Worm (Caenorhabditis elegans) whole organism, young adult: ENCODE results near the gene Y38C1AA.1.

Experiments used
- ama-1 ChIP-seq, 3 experiments: fragments of 150-350 bp in 1 of 3; sonication (generic microtip) in 2 of 3; optimal IDR thresholded peaks; 2 replicates each; lab custom pipeline; 2014 to 2018; ENCODE audit warnings: missing biosample characterization in 2 of 3, missing genetic modification characterization in 2 of 3, missing genetic modification reagents in 2 of 3
- attf-5 ChIP-seq: fragments of 200-800 bp; sonication (Bioruptor generic); optimal IDR thresholded peaks from 2 replicates; lab custom pipeline; 2018; ENCODE audit warnings: mild to moderate bottlenecking, missing genetic modification characterization, missing compliant biosample characterization
- hmg-1.2 ChIP-seq: fragments of 200-800 bp; sonication (Bioruptor generic); IDR thresholded peaks from 2 replicates; pipeline ENCODE4 v1.3.6; 2022; ENCODE audit warnings: missing genetic modification reagents, missing genetic modification characterization, missing compliant biosample characterization
- hmg-20 ChIP-seq: fragments of 200-800 bp; sonication (Bioruptor generic); IDR thresholded peaks from 2 replicates; pipeline ENCODE4 v1.3.6; 2022; ENCODE audit warnings: missing genetic modification reagents, missing genetic modification characterization, missing compliant biosample characterization
- let-526 ChIP-seq: fragments of 200-800 bp; sonication (Bioruptor generic); IDR thresholded peaks from 2 replicates; pipeline ENCODE4 v1.3.6; 2022; ENCODE audit warnings: missing genetic modification reagents, missing genetic modification characterization, missing compliant biosample characterization
- lin-35 ChIP-seq, 3 experiments: fragments of 150-350 bp in 2 of 3; sonication (generic microtip) in 1 of 3; optimal IDR thresholded peaks; 2 replicates each; lab custom pipeline; 2014 to 2018; ENCODE audit warnings: missing biosample characterization in 3 of 3, missing genetic modification characterization in 3 of 3, missing genetic modification reagents in 3 of 3
- madf-3 ChIP-seq: fragments of 200-800 bp; sonication (Bioruptor generic); IDR thresholded peaks from 2 replicates; pipeline ENCODE4 v1.3.6; 2022; ENCODE audit warnings: missing genetic modification reagents, missing genetic modification characterization, missing compliant biosample characterization
- snpc-4 ChIP-seq, 5 experiments: fragments of 150-350 bp in 1 of 5; sonication (generic microtip) in 4 of 5; optimal IDR thresholded peaks; 2 replicates each; lab custom pipeline; 2014 to 2018; ENCODE audit warnings: missing genetic modification characterization in 5 of 5, missing biosample characterization in 3 of 5, antibody characterized with exemption in 2 of 5, mild to moderate bottlenecking in 2 of 5, missing compliant biosample characterization in 2 of 5, missing genotype in 2 of 5, moderate library complexity in 2 of 5, missing genetic modification reagents in 1 of 5

- no peak for TF ChIP-seq let-526 (GFP tag; lab: Robert Waterston, UW)
- no peak for TF ChIP-seq snpc-4 (GFP tag; optimal IDR thresholded peaks at IDR 0.05; lab: Kevin White, UChicago)
- TF ChIP-seq snpc-4 (tag; optimal IDR thresholded peaks at IDR 0.05; lab: Kevin White, UChicago) = no peak
- no peak for TF ChIP-seq ama-1 (optimal IDR thresholded peaks at IDR 0.05; lab: Kevin White, UChicago)
- TF ChIP-seq ama-1 (GFP tag; optimal IDR thresholded peaks at IDR 0.05; lab: Kevin White, UChicago) = no peak
- TF ChIP-seq madf-3 (GFP tag; lab: Robert Waterston, UW) = no peak
- TF ChIP-seq attf-5 (GFP tag; lab: Kevin White, UChicago) = no peak
- TF ChIP-seq hmg-1.2 = no peak
- no peak for TF ChIP-seq hmg-20
- no peak for TF ChIP-seq lin-35 (GFP tag; optimal IDR thresholded peaks at IDR 0.05; lab: Kevin White, UChicago)
Observed at ce11 chrIV:162530-162929, 45.5 kb upstream of the Y38C1AA.1 start, which contains the start of gene Y38C1AA.6.
